Fruit fly (Drosophila melanogaster) whole organism, embryonic: Measurements from ENCODE around the gene CG11790.

ENCODE experiments used
- B-H2 ChIP-seq: fragments of 200-800 bp; sonication (Bioruptor generic); optimal IDR thresholded peaks from 2 replicates; lab custom pipeline; 2018; ENCODE audit warnings: missing biosample characterization, mild to moderate bottlenecking, missing genetic modification characterization
- Bteb2 ChIP-seq: fragments of 200-800 bp; sonication (Bioruptor generic); optimal IDR thresholded peaks from 2 replicates; lab custom pipeline; 2016; ENCODE audit warnings: missing biosample characterization, missing genetic modification characterization
- C15 ChIP-seq: fragments of 200-800 bp; sonication (Bioruptor generic); IDR thresholded peaks from 3 replicates; pipeline ENCODE4 v1.3.6; 2022; ENCODE audit warnings: missing biosample characterization, missing genetic modification characterization
- CG10979 ChIP-seq: fragments of 200-800 bp; sonication (Bioruptor generic); optimal IDR thresholded peaks from 2 replicates; lab custom pipeline; 2018; ENCODE audit warnings: missing biosample characterization, mild to moderate bottlenecking, missing genetic modification characterization, moderate library complexity
- CG11398 ChIP-seq: fragments of 200-800 bp; sonication (Bioruptor generic); optimal IDR thresholded peaks from 2 replicates; lab custom pipeline; 2016; ENCODE audit warnings: missing biosample characterization, missing genetic modification characterization
- CG11456 ChIP-seq: fragments of 200-800 bp; sonication (Bioruptor generic); IDR thresholded peaks from 3 replicates; pipeline ENCODE4 v1.3.6; 2022; ENCODE audit warnings: missing biosample characterization, missing genetic modification characterization
- CG11504 ChIP-seq: fragments of 200-800 bp; sonication (Bioruptor generic); optimal IDR thresholded peaks from 3 replicates; lab custom pipeline; 2019; ENCODE audit warnings: missing biosample characterization, mild to moderate bottlenecking, missing genetic modification characterization, moderate library complexity
- CG13424 ChIP-seq: fragments of 200-800 bp; sonication (Bioruptor generic); optimal IDR thresholded peaks from 2 replicates; lab custom pipeline; 2019; ENCODE audit warnings: missing biosample characterization, mild to moderate bottlenecking, missing genetic modification characterization, moderate library complexity
- CG13775 ChIP-seq: fragments of 200-800 bp; sonication (Bioruptor generic); optimal IDR thresholded peaks from 3 replicates; lab custom pipeline; 2017; ENCODE audit warnings: missing biosample characterization, mild to moderate bottlenecking, missing genetic modification characterization
- CG2120 ChIP-seq: fragments of 200-800 bp; sonication (Bioruptor generic); optimal IDR thresholded peaks from 3 replicates; lab custom pipeline; 2016; ENCODE audit warnings: missing biosample characterization, missing genetic modification characterization
- CG30020 ChIP-seq: fragments of 200-800 bp; optimal IDR thresholded peaks from 2 replicates; lab custom pipeline; 2019; ENCODE audit warnings: missing biosample characterization, mild to moderate bottlenecking, missing genetic modification characterization, moderate library complexity
- CG31365 ChIP-seq: fragments of 200-800 bp; sonication (Bioruptor generic); optimal IDR thresholded peaks from 2 replicates; lab custom pipeline; 2018; ENCODE audit warnings: missing biosample characterization, mild to moderate bottlenecking, missing genetic modification characterization
- CG33557 ChIP-seq: fragments of 200-800 bp; sonication (Bioruptor generic); optimal IDR thresholded peaks from 2 replicates; lab custom pipeline; 2019; ENCODE audit warnings: missing biosample characterization, mild to moderate bottlenecking, missing genetic modification characterization, moderate library complexity
- CG3407 ChIP-seq: fragments of 200-800 bp; sonication (Bioruptor generic); optimal IDR thresholded peaks from 2 replicates; lab custom pipeline; 2018; ENCODE audit warnings: missing biosample characterization, mild to moderate bottlenecking, missing genetic modification characterization
- CG4328 ChIP-seq: fragments of 200-800 bp; sonication (Bioruptor generic); optimal IDR thresholded peaks from 3 replicates; lab custom pipeline; 2017; ENCODE audit warnings: missing biosample characterization, missing genetic modification reagents, missing genetic modification characterization
- CG4404 ChIP-seq: fragments of 200-800 bp; sonication (Bioruptor generic); IDR thresholded peaks from 2 replicates; pipeline ENCODE4 v1.3.6; 2022; ENCODE audit warnings: missing biosample characterization, missing genetic modification characterization
- CG6689 ChIP-seq: fragments of 200-800 bp; sonication (Bioruptor generic); IDR thresholded peaks from 2 replicates; pipeline ENCODE4 v1.3.6; 2022; ENCODE audit warnings: missing biosample characterization, missing genetic modification characterization
- CG6765 ChIP-seq: fragments of 200-800 bp; sonication (Bioruptor generic); optimal IDR thresholded peaks from 3 replicates; lab custom pipeline; 2017; ENCODE audit warnings: missing biosample characterization, mild to moderate bottlenecking, missing genetic modification characterization
- CG7556 ChIP-seq: fragments of 200-800 bp; sonication (Bioruptor generic); optimal IDR thresholded peaks from 2 replicates; lab custom pipeline; 2017; ENCODE audit warnings: missing biosample characterization, mild to moderate bottlenecking, missing genetic modification characterization
- CG8281 ChIP-seq: fragments of 200-800 bp; sonication (Bioruptor generic); optimal IDR thresholded peaks from 2 replicates; lab custom pipeline; 2018; ENCODE audit warnings: missing biosample characterization, mild to moderate bottlenecking, missing genetic modification characterization, moderate library complexity
- CG8478 ChIP-seq: fragments of >200 bp; optimal IDR thresholded peaks from 2 replicates; lab custom pipeline; 2018
- CG9932 ChIP-seq: fragments of 200-800 bp; sonication (Bioruptor generic); IDR thresholded peaks from 2 replicates; pipeline ENCODE4 v1.3.6; 2022; ENCODE audit warnings: missing biosample characterization, missing genetic modification characterization
- CoRest ChIP-seq: fragments of 200-800 bp; sonication (Bioruptor generic); optimal IDR thresholded peaks from 3 replicates; lab custom pipeline; 2018; ENCODE audit warnings: missing biosample characterization, mild to moderate bottlenecking, missing genetic modification characterization, moderate library complexity
- Fer3 ChIP-seq: fragments of 200-800 bp; sonication (Bioruptor generic); optimal IDR thresholded peaks from 2 replicates; lab custom pipeline; 2018; ENCODE audit warnings: missing biosample characterization, mild to moderate bottlenecking, missing genetic modification characterization, moderate library complexity
- MESR4 ChIP-seq: fragments of 200-800 bp; sonication (Bioruptor generic); optimal IDR thresholded peaks from 2 replicates; lab custom pipeline; 2018; ENCODE audit warnings: missing biosample characterization, mild to moderate bottlenecking, missing genetic modification characterization, moderate library complexity
- MTF-1 ChIP-seq: fragments of 200-800 bp; sonication (Bioruptor generic); optimal IDR thresholded peaks from 2 replicates; lab custom pipeline; 2018; ENCODE audit warnings: missing biosample characterization, mild to moderate bottlenecking, missing genetic modification characterization, borderline replicate concordance
- Nf-YA ChIP-seq: fragments of 200-800 bp; sonication (Bioruptor generic); IDR thresholded peaks from 2 replicates; pipeline ENCODE4 v1.3.6; 2022; ENCODE audit warnings: missing biosample characterization, missing genetic modification characterization
- Oaz ChIP-seq: fragments of 200-800 bp; sonication (Bioruptor generic); IDR thresholded peaks from 2 replicates; pipeline ENCODE4 v1.3.6; 2022; ENCODE audit warnings: missing biosample characterization, missing genetic modification characterization
- Spps ChIP-seq: fragments of 200-800 bp; sonication (Bioruptor generic); optimal IDR thresholded peaks from 2 replicates; lab custom pipeline; 2018; ENCODE audit warnings: missing biosample characterization, mild to moderate bottlenecking, missing genetic modification characterization
- Ssrp ChIP-seq: fragments of 200-800 bp; sonication (Bioruptor generic); optimal IDR thresholded peaks from 2 replicates; lab custom pipeline; 2018; ENCODE audit warnings: missing biosample characterization, mild to moderate bottlenecking, missing genetic modification characterization, moderate library complexity
- Vsx1 ChIP-seq: fragments of 200-800 bp; sonication (Bioruptor generic); optimal IDR thresholded peaks from 2 replicates; lab custom pipeline; 2017; ENCODE audit warnings: missing biosample characterization, mild to moderate bottlenecking, missing genetic modification characterization, missing genetic modification reagents
- ato ChIP-seq: fragments of 200-800 bp; sonication (Bioruptor generic); IDR thresholded peaks from 2 replicates; pipeline ENCODE4 v1.3.6; 2022; ENCODE audit warnings: missing biosample characterization, missing genetic modification characterization; ENCODE audit not compliant: partially characterized antibody
- bcd ChIP-seq: fragments of 200-800 bp; sonication (Bioruptor generic); optimal IDR thresholded peaks from 2 replicates; lab custom pipeline; 2017; ENCODE audit warnings: missing biosample characterization, mild to moderate bottlenecking, missing genetic modification characterization
- br ChIP-seq: fragments of >200 bp; optimal IDR thresholded peaks from 2 replicates; lab custom pipeline; 2017
- bsh ChIP-seq, 2 experiments: fragments of 200-800 bp; sonication (Bioruptor generic); optimal IDR thresholded peaks; 2 replicates each; lab custom pipeline; 2017 to 2018; ENCODE audit warnings: mild to moderate bottlenecking in 2 of 2, missing biosample characterization in 2 of 2, missing genetic modification characterization in 2 of 2, moderate library complexity in 1 of 2
- cg ChIP-seq: fragments of 200-800 bp; sonication (Bioruptor generic); optimal IDR thresholded peaks from 3 replicates; lab custom pipeline; 2019; ENCODE audit warnings: missing biosample characterization, mild to moderate bottlenecking, missing genetic modification characterization, moderate library complexity
- chinmo ChIP-seq: fragments of 200-800 bp; sonication (Bioruptor generic); IDR thresholded peaks from 4 replicates; pipeline ENCODE4 v1.3.6; 2022; ENCODE audit warnings: missing biosample characterization, missing genetic modification characterization; ENCODE audit not compliant: partially characterized antibody
- croc ChIP-seq: fragments of 200-800 bp; sonication (Bioruptor generic); conservative IDR thresholded peaks from 3 replicates; pipeline ENCODE4 v1.3.6; 2022; ENCODE audit warnings: missing biosample characterization, missing genetic modification characterization
- fd64A ChIP-seq: fragments of 200-800 bp; sonication (Bioruptor generic); optimal IDR thresholded peaks from 3 replicates; lab custom pipeline; 2018; ENCODE audit warnings: missing biosample characterization, mild to moderate bottlenecking, missing genetic modification characterization
- gem ChIP-seq: fragments of 200-800 bp; sonication (Bioruptor generic); optimal IDR thresholded peaks from 2 replicates; lab custom pipeline; 2019; ENCODE audit warnings: missing biosample characterization, mild to moderate bottlenecking, missing genetic modification characterization, moderate library complexity
- hkb ChIP-seq, 2 experiments: fragments of 200-800 bp in 1 of 2; fragments of >200 bp in 1 of 2; sonication (Bioruptor generic) in 1 of 2; IDR thresholded peaks in 1 of 2; optimal IDR thresholded peaks in 1 of 2; 2 replicates each; pipeline versions ENCODE4 v1.3.6 to Lab custom; 2017 to 2022; ENCODE audit warnings: missing biosample characterization in 1 of 2, missing genetic modification characterization in 1 of 2
- insv ChIP-seq, 2 experiments: fragments of 200-800 bp; sonication (Bioruptor generic); optimal IDR thresholded peaks; 3 replicates each; lab custom pipeline; 2016 to 2018; ENCODE audit warnings: missing biosample characterization in 2 of 2, missing genetic modification characterization in 2 of 2
- kah ChIP-seq: fragments of 200-800 bp; sonication (Bioruptor generic); optimal IDR thresholded peaks from 2 replicates; lab custom pipeline; 2018; ENCODE audit warnings: missing biosample characterization, mild to moderate bottlenecking, missing genetic modification characterization
- lilli ChIP-seq: fragments of 200-800 bp; sonication (Bioruptor generic); optimal IDR thresholded peaks from 3 replicates; lab custom pipeline; 2016; ENCODE audit warnings: missing biosample characterization, missing genetic modification characterization
- pnt ChIP-seq: fragments of 200-800 bp; sonication (Bioruptor generic); optimal IDR thresholded peaks from 3 replicates; lab custom pipeline; 2016; ENCODE audit warnings: missing biosample characterization, missing genetic modification characterization
- sens ChIP-seq: fragments of 200-800 bp; sonication (Bioruptor generic); peaks from one replicate; lab custom pipeline; 2016; ENCODE audit warnings: missing biosample characterization, missing genetic modification characterization
- tio ChIP-seq: fragments of 200-800 bp; sonication (Bioruptor generic); optimal IDR thresholded peaks from 2 replicates; lab custom pipeline; 2017; ENCODE audit warnings: missing biosample characterization, missing genetic modification characterization, inconsistent platforms
- twi ChIP-seq: fragments of 200-800 bp; optimal IDR thresholded peaks from 2 replicates; lab custom pipeline; 2019; ENCODE audit warnings: missing biosample characterization, mild to moderate bottlenecking, missing genetic modification characterization, moderate library complexity
- vvl ChIP-seq: fragments of 200-800 bp; sonication (Bioruptor generic); IDR thresholded peaks from 2 replicates; pipeline ENCODE4 v1.3.6; 2022; ENCODE audit warnings: missing biosample characterization, missing genetic modification characterization
- wdn ChIP-seq: fragments of 200-800 bp; sonication (Bioruptor generic); IDR thresholded peaks from 2 replicates; pipeline ENCODE4 v1.3.6; 2022; ENCODE audit warnings: missing biosample characterization, missing genetic modification characterization
- zf30C ChIP-seq: fragments of 200-800 bp; sonication (Bioruptor generic); optimal IDR thresholded peaks from 3 replicates; lab custom pipeline; 2018; ENCODE audit warnings: missing biosample characterization, mild to moderate bottlenecking, missing genetic modification characterization

The CG11790 gene

DNA sequence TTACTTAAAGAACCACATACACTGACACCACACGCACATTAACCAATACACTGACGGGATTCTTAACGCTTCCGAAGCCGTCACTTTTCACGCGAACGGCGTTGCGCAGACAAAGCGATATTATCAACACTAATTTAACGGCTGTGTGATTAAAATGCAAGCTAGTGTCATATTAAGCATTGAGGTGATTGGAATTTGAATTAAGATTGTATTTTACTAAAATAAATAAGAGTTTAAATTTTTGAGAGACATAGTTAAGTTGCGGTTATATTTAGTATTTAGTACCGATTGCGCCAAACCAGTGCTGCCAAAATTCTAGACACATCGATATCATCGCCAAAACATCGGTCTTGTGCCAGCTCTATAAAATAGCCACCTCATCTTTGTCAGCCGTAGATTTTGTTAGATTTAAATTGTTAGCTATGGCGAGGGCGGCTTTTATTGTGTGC lies 8.5 kb upstream of the CG11790 start, which contains the start of the genes Ythdf and bai (continued):
- TF ChIP-seq bcd (GFP tag; lab: Kevin White, UChicago) (no peak), CG30020 (tag; lab: Kevin White, UChicago) (peak; percentile 60), C15 (GFP tag; lab: Robert Waterston, UW) (no peak), CG8478 (lab: Kevin White, UChicago) (peak; percentile 40), twi (tag; lab: Kevin White, UChicago) (no peak), Spps (no peak), CG6689 (GFP tag; lab: Robert Waterston, UW) (no peak), CG11504 (tag; lab: Kevin White, UChicago) (no peak), chinmo (GFP tag; lab: Robert Waterston, UW) (peak; percentile 57; the same call in 1 of the 4 replicates), insv (GFP tag; optimal IDR thresholded peaks at IDR 0.05; lab: Kevin White, UChicago) (peak in 1 of 2 experiments; percentile 1), CG31365 (no peak), ato (GFP tag; lab: Robert Waterston, UW) (peak; percentile 47; the same call in 1 of the 2 replicates), CG4328 (GFP tag; lab: Kevin White, UChicago) (no peak), wdn (GFP tag; lab: Robert Waterston, UW) (no peak), CG8281 (no peak), CG4404 (GFP tag; lab: Robert Waterston, UW) (no peak), Oaz (GFP tag; lab: Robert Waterston, UW) (no peak), bsh (GFP tag; optimal IDR thresholded peaks at IDR 0.05; lab: Kevin White, UChicago) (no peak), tio (no peak), CoRest (no peak), sens (GFP tag; lab: Kevin White, UChicago) (peak; percentile 79), CG33557 (GFP tag; lab: Kevin White, UChicago) (peak; percentile 47), CG9932 (GFP tag; lab: Robert Waterston, UW) (no peak), cg (GFP tag; lab: Kevin White, UChicago) (peak; percentile 96), MESR4 (GFP tag; lab: Kevin White, UChicago) (peak; percentile 25), fd64A (GFP tag; lab: Kevin White, UChicago) (no peak), Bteb2 (peak; percentile 53), MTF-1 (GFP tag; lab: Kevin White, UChicago) (no peak), Ssrp (tag; lab: Kevin White, UChicago) (no peak), kah (GFP tag; lab: Kevin White, UChicago) (no peak), CG6765 (GFP tag; lab: Kevin White, UChicago) (no peak), zf30C (GFP tag; lab: Kevin White, UChicago) (no peak), br (no peak), Nf-YA (GFP tag; lab: Robert Waterston, UW) (no peak), CG3407 (GFP tag; lab: Kevin White, UChicago) (no peak), Vsx1 (no peak), B-H2 (no peak), lilli (peak; percentile 67), CG11456 (GFP tag; lab: Robert Waterston, UW) (0 out of 3 replicates have a peak, but pooled peaks have one; percentile 47), croc (GFP tag; lab: Robert Waterston, UW) (no peak), vvl (GFP tag; lab: Robert Waterston, UW) (no peak), hkb (optimal IDR thresholded peaks at IDR 0.05; lab: Kevin White, UChicago) (peak; percentile 83), hkb (GFP tag; IDR thresholded peaks at IDR 0.05; lab: Robert Waterston, UW) (no peak), gem (tag; lab: Kevin White, UChicago) (no peak), CG2120 (peak; percentile 81), Fer3 (no peak), CG13424 (tag; lab: Kevin White, UChicago) (no peak), pnt (GFP tag; lab: Kevin White, UChicago) (no peak), CG11398 (GFP tag; lab: Kevin White, UChicago) (peak; percentile 2), CG10979 (tag; lab: Kevin White, UChicago) (peak; percentile 1), CG13775 (GFP tag; lab: Kevin White, UChicago) (peak; percentile 46), CG7556 (no peak)
